Fruit fly (Drosophila melanogaster) whole organism, embryonic: ENCODE results near the gene Veneno.

Source experiments
- CG10366 ChIP-seq: fragments of 200-800 bp; sonication (Bioruptor generic); IDR thresholded peaks from 2 replicates; pipeline ENCODE4 v1.3.6; 2022; ENCODE audit warnings: missing biosample characterization, missing genetic modification characterization
- CG11696 ChIP-seq: fragments of 200-800 bp; sonication (Bioruptor generic); IDR thresholded peaks from 2 replicates; pipeline ENCODE4 v1.3.6; 2022; ENCODE audit warnings: missing biosample characterization, missing genetic modification characterization
- CG12104 ChIP-seq: fragments of 200-800 bp; sonication (Bioruptor generic); optimal IDR thresholded peaks from 3 replicates; lab custom pipeline; 2016; ENCODE audit warnings: missing biosample characterization, missing genetic modification characterization
- CG13123 ChIP-seq: fragments of 200-800 bp; sonication (Bioruptor generic); optimal IDR thresholded peaks from 2 replicates; lab custom pipeline; 2016; ENCODE audit warnings: missing biosample characterization, missing genetic modification characterization
- CG13894 ChIP-seq: fragments of 200-800 bp; sonication (Bioruptor generic); optimal IDR thresholded peaks from 3 replicates; lab custom pipeline; 2018; ENCODE audit warnings: missing biosample characterization, mild to moderate bottlenecking, missing genetic modification characterization, moderate library complexity
- CG15479 ChIP-seq: fragments of 200-800 bp; sonication (Bioruptor generic); optimal IDR thresholded peaks from 3 replicates; lab custom pipeline; 2019; ENCODE audit warnings: missing biosample characterization, mild to moderate bottlenecking, missing genetic modification characterization, moderate library complexity
- CG17568 ChIP-seq: fragments of 200-800 bp; sonication (Bioruptor generic); optimal IDR thresholded peaks from 2 replicates; lab custom pipeline; 2018; ENCODE audit warnings: missing biosample characterization, mild to moderate bottlenecking, missing genetic modification characterization, moderate library complexity
- CG18262 ChIP-seq: fragments of 200-800 bp; optimal IDR thresholded peaks from 3 replicates; lab custom pipeline; 2019; ENCODE audit warnings: missing biosample characterization, mild to moderate bottlenecking, missing genetic modification characterization, moderate library complexity
- CG18599 ChIP-seq: fragments of 200-800 bp; sonication (Bioruptor generic); optimal IDR thresholded peaks from 3 replicates; lab custom pipeline; 2017; ENCODE audit warnings: missing biosample characterization, missing genetic modification characterization, mild to moderate bottlenecking, moderate library complexity, missing genetic modification reagents
- CG2120 ChIP-seq: fragments of 200-800 bp; sonication (Bioruptor generic); optimal IDR thresholded peaks from 3 replicates; lab custom pipeline; 2016; ENCODE audit warnings: missing biosample characterization, missing genetic modification characterization
- CG2129 ChIP-seq: fragments of 200-800 bp; sonication (Bioruptor generic); IDR thresholded peaks from 2 replicates; pipeline ENCODE4 v1.3.6; 2022; ENCODE audit warnings: missing biosample characterization, missing genetic modification characterization; ENCODE audit not compliant: partially characterized antibody
- CG2199 ChIP-seq: fragments of 200-800 bp; sonication (Bioruptor generic); IDR thresholded peaks from 3 replicates; pipeline ENCODE4 v1.3.6; 2022; ENCODE audit warnings: missing biosample characterization, missing genetic modification characterization
- CG33213 ChIP-seq: fragments of 200-800 bp; sonication (Bioruptor generic); optimal IDR thresholded peaks from 3 replicates; lab custom pipeline; 2016; ENCODE audit warnings: missing biosample characterization, missing genetic modification characterization
- CG3407 ChIP-seq: fragments of 200-800 bp; sonication (Bioruptor generic); optimal IDR thresholded peaks from 2 replicates; lab custom pipeline; 2018; ENCODE audit warnings: missing biosample characterization, mild to moderate bottlenecking, missing genetic modification characterization
- CG34224 ChIP-seq: fragments of 200-800 bp; sonication (Bioruptor generic); IDR thresholded peaks from 3 replicates; pipeline ENCODE4 v1.3.6; 2022; ENCODE audit warnings: missing biosample characterization, missing genetic modification characterization; ENCODE audit not compliant: partially characterized antibody
- CG3838 ChIP-seq: fragments of 200-800 bp; sonication (Bioruptor generic); optimal IDR thresholded peaks from 3 replicates; lab custom pipeline; 2016; ENCODE audit warnings: missing biosample characterization, missing genetic modification characterization
- CG3847 ChIP-seq: fragments of 200-800 bp; sonication (Bioruptor generic); IDR thresholded peaks from 2 replicates; pipeline ENCODE4 v1.3.6; 2022; ENCODE audit warnings: missing biosample characterization, missing genetic modification characterization
- CG42726 ChIP-seq: fragments of 200-800 bp; sonication (Bioruptor generic); IDR thresholded peaks from 2 replicates; pipeline ENCODE4 v1.3.6; 2022; ENCODE audit warnings: missing biosample characterization, missing genetic modification characterization; ENCODE audit not compliant: partially characterized antibody
- CG6765 ChIP-seq: fragments of 200-800 bp; sonication (Bioruptor generic); optimal IDR thresholded peaks from 3 replicates; lab custom pipeline; 2017; ENCODE audit warnings: missing biosample characterization, mild to moderate bottlenecking, missing genetic modification characterization
- Dll ChIP-seq: fragments of 200-800 bp; sonication (Bioruptor generic); IDR thresholded peaks from 4 replicates; pipeline ENCODE4 v1.3.6; 2022; ENCODE audit warnings: missing biosample characterization, missing genetic modification characterization; ENCODE audit not compliant: partially characterized antibody
- Fer3 ChIP-seq: fragments of 200-800 bp; sonication (Bioruptor generic); optimal IDR thresholded peaks from 2 replicates; lab custom pipeline; 2018; ENCODE audit warnings: missing biosample characterization, mild to moderate bottlenecking, missing genetic modification characterization, moderate library complexity
- GATAe ChIP-seq: fragments of 200-800 bp; sonication (Bioruptor generic); conservative IDR thresholded peaks from 2 replicates; pipeline ENCODE4 v1.3.6; 2022; ENCODE audit warnings: missing biosample characterization, missing genetic modification characterization
- HHEX ChIP-seq: fragments of 200-800 bp; sonication (Bioruptor generic); optimal IDR thresholded peaks from 3 replicates; lab custom pipeline; 2017; ENCODE audit warnings: missing biosample characterization, mild to moderate bottlenecking, missing genetic modification characterization, missing genetic modification reagents
- Hr78 ChIP-seq, 2 experiments: fragments of 200-800 bp in 1 of 2; fragments of >200 bp in 1 of 2; sonication (Bioruptor generic) in 1 of 2; optimal IDR thresholded peaks; 2 replicates each; lab custom pipeline; 2017 to 2019; ENCODE audit warnings: missing biosample characterization in 2 of 2, missing genetic modification characterization in 2 of 2, mild to moderate bottlenecking in 1 of 2, moderate library complexity in 1 of 2
- MESR4 ChIP-seq: fragments of 200-800 bp; sonication (Bioruptor generic); optimal IDR thresholded peaks from 2 replicates; lab custom pipeline; 2018; ENCODE audit warnings: missing biosample characterization, mild to moderate bottlenecking, missing genetic modification characterization, moderate library complexity
- MTF-1 ChIP-seq: fragments of 200-800 bp; sonication (Bioruptor generic); optimal IDR thresholded peaks from 2 replicates; lab custom pipeline; 2018; ENCODE audit warnings: missing biosample characterization, mild to moderate bottlenecking, missing genetic modification characterization, borderline replicate concordance
- Myb ChIP-seq: fragments of 200-800 bp; sonication (Bioruptor generic); optimal IDR thresholded peaks from 2 replicates; lab custom pipeline; 2016; ENCODE audit warnings: missing biosample characterization, missing genetic modification characterization
- Ravus ChIP-seq: fragments of 200-800 bp; sonication (Bioruptor generic); IDR thresholded peaks from 2 replicates; pipeline ENCODE4 v1.3.6; 2022; ENCODE audit warnings: missing biosample characterization, missing genetic modification characterization
- Side ChIP-seq: fragments of 200-800 bp; sonication (Bioruptor generic); optimal IDR thresholded peaks from 2 replicates; lab custom pipeline; 2016; ENCODE audit warnings: missing biosample characterization, missing genetic modification characterization
- Xbp1 ChIP-seq: fragments of 200-800 bp; sonication (Bioruptor generic); optimal IDR thresholded peaks from 3 replicates; lab custom pipeline; 2016; ENCODE audit warnings: missing biosample characterization, mild to moderate bottlenecking, missing genetic modification characterization
- esg ChIP-seq: fragments of 200-800 bp; sonication (Bioruptor generic); conservative IDR thresholded peaks from 2 replicates; pipeline ENCODE4 v1.3.6; 2022; ENCODE audit warnings: missing biosample characterization, missing genetic modification characterization
- ewg ChIP-seq: fragments of 200-800 bp; sonication (Bioruptor generic); optimal IDR thresholded peaks from 3 replicates; lab custom pipeline; 2017; ENCODE audit warnings: mild to moderate bottlenecking, missing biosample characterization, missing genetic modification reagents, missing genetic modification characterization
- fu2 ChIP-seq: fragments of 200-800 bp; sonication (Bioruptor generic); optimal IDR thresholded peaks from 2 replicates; lab custom pipeline; 2016; ENCODE audit warnings: missing biosample characterization, missing genetic modification characterization
- grn ChIP-seq: fragments of 200-800 bp; sonication (Bioruptor generic); optimal IDR thresholded peaks from 3 replicates; lab custom pipeline; 2017; ENCODE audit warnings: missing biosample characterization, missing genetic modification characterization
- hbn ChIP-seq: fragments of 200-800 bp; sonication (Bioruptor generic); IDR thresholded peaks from 2 replicates; pipeline ENCODE4 v1.3.6; 2022; ENCODE audit warnings: missing biosample characterization, missing genetic modification characterization; ENCODE audit not compliant: partially characterized antibody
- inv ChIP-seq: fragments of 200-800 bp; sonication (Bioruptor generic); IDR thresholded peaks from 2 replicates; pipeline ENCODE4 v1.3.6; 2022; ENCODE audit warnings: missing biosample characterization, missing genetic modification characterization; ENCODE audit not compliant: partially characterized antibody
- maf-S ChIP-seq: fragments of 200-800 bp; sonication (Bioruptor generic); optimal IDR thresholded peaks from 2 replicates; lab custom pipeline; 2016; ENCODE audit warnings: missing biosample characterization, missing genetic modification characterization
- mirr ChIP-seq: fragments of 200-800 bp; sonication (Bioruptor generic); optimal IDR thresholded peaks from 3 replicates; lab custom pipeline; 2018; ENCODE audit warnings: missing biosample characterization, mild to moderate bottlenecking, missing genetic modification characterization
- peb ChIP-seq: fragments of 200-800 bp; sonication (Bioruptor generic); IDR thresholded peaks from 2 replicates; pipeline ENCODE4 v1.3.6; 2022; ENCODE audit warnings: missing biosample characterization, missing genetic modification characterization
- pzg ChIP-seq: fragments of 200-800 bp; sonication (Bioruptor generic); optimal IDR thresholded peaks from 3 replicates; lab custom pipeline; 2018; ENCODE audit warnings: missing biosample characterization, mild to moderate bottlenecking, missing genetic modification characterization, moderate library complexity
- sd ChIP-seq: fragments of 200-800 bp; sonication (Bioruptor generic); optimal IDR thresholded peaks from 3 replicates; lab custom pipeline; 2018; ENCODE audit warnings: missing biosample characterization, mild to moderate bottlenecking, missing genetic modification characterization, moderate library complexity
- seq ChIP-seq: fragments of 200-800 bp; sonication (Bioruptor generic); IDR thresholded peaks from 2 replicates; pipeline ENCODE4 v1.3.6; 2022; ENCODE audit warnings: missing biosample characterization, missing genetic modification characterization
- sna ChIP-seq: fragments of 200-800 bp; sonication (Bioruptor generic); IDR thresholded peaks from 2 replicates; pipeline ENCODE4 v1.3.6; 2022; ENCODE audit warnings: missing biosample characterization, missing genetic modification characterization; ENCODE audit not compliant: partially characterized antibody
- sug ChIP-seq: fragments of 200-800 bp; optimal IDR thresholded peaks from 2 replicates; lab custom pipeline; 2019; ENCODE audit warnings: missing biosample characterization, mild to moderate bottlenecking, missing genetic modification characterization, moderate library complexity
- ttk ChIP-seq: fragments of 200-800 bp; sonication (Bioruptor generic); IDR thresholded peaks from 2 replicates; pipeline ENCODE4 v2.1.2; 2022; ENCODE audit warnings: missing biosample characterization, missing genetic modification characterization
- wor ChIP-seq: fragments of 200-800 bp; sonication (Bioruptor generic); IDR thresholded peaks from 2 replicates; pipeline ENCODE4 v1.3.6; 2022; ENCODE audit warnings: missing biosample characterization, missing genetic modification characterization

Gene Veneno

dm6 chr3R:8317215-8317614 is 45.1 kb downstream of the Veneno start, which contains the start of gene Ctr1B:
Ctr1B (plus strand) TSS chr3R:8317612.
- no peak for TF ChIP-seq hbn
- peak; percentile 81 for TF ChIP-seq sug
- peak; percentile 46 for TF ChIP-seq CG15479 (GFP tag; lab: Kevin White, UChicago)
- 0 out of 2 replicates have a peak, but pooled peaks have one; percentile 15 for TF ChIP-seq sna
- TF ChIP-seq seq (GFP tag; lab: Robert Waterston, UW), result no peak
- peak; percentile 61 for TF ChIP-seq GATAe (GFP tag; lab: Robert Waterston, UW)
- no peak for TF ChIP-seq CG12104 (GFP tag; lab: Kevin White, UChicago)
- TF ChIP-seq CG18262 (tag; lab: Kevin White, UChicago), result no peak
- peak in 1 of 2 experiments; percentile 72 for TF ChIP-seq Hr78 (GFP tag; optimal IDR thresholded peaks at IDR 0.05; lab: Kevin White, UChicago)
- 0 out of 3 replicates have a peak, but pooled peaks have one; percentile 28 for TF ChIP-seq CG2199 (GFP tag; lab: Robert Waterston, UW)
- peak; percentile 92 for TF ChIP-seq grn (GFP tag; lab: Kevin White, UChicago)
- TF ChIP-seq Side (GFP tag; lab: Kevin White, UChicago), result no peak
- TF ChIP-seq mirr (GFP tag; lab: Kevin White, UChicago), result peak; percentile 13
- no peak for TF ChIP-seq esg (GFP tag; lab: Robert Waterston, UW)
- TF ChIP-seq, all 482 proteins: peak for 8

DNA sequence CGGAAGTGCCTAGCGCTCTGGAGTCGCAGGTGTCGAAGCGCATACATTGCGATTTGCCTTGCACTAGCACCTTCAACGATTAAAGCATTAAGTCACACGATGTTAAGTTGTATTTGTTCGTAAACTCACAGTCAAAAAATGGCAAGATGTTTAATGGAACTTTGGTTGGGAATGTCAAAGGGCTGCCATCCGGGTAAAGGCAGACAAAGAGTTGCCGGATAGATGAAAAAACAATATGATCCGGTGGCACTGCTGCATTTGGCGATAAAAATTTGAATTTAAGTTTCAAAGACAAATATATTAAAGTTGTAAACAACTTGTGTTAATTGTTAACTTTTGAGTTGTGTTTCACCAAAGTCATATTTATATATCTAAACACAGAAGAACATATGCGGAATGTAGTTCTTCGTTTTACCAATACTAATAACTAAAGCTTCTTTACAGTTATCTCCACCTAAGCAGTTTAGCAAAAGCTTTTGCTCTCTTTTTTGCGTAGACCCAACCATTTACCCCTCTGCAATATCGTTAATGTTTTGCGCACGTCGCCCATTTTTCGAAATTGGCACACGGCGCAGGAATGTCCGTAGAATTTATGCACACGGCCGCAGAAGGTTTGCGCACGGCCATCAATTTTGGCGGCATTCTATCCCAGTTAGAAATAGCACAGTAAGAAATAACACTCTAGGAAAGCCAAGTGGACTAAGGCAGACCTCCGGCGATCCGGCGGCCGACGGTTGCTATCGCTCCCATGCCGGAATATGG is 45.8 kb downstream of the Veneno start, which contains the start of gene Coq2:
Gene Coq2, minus strand, starts transcription at position 200 of the 762 bp plus-strand sequence.
- TF ChIP-seq Myb (GFP tag; lab: Kevin White, UChicago), result peak; percentile 88
- TF ChIP-seq HHEX (GFP tag; lab: Kevin White, UChicago), result no peak
- TF ChIP-seq peb (GFP tag; lab: Robert Waterston, UW), result no peak
- TF ChIP-seq CG3838 (GFP tag; lab: Kevin White, UChicago), result no peak
- TF ChIP-seq MESR4 (GFP tag; lab: Kevin White, UChicago), result peak; percentile 52
- no peak for TF ChIP-seq CG2129 (GFP tag; lab: Robert Waterston, UW)
- TF ChIP-seq CG34224 (GFP tag; lab: Robert Waterston, UW), result 0 out of 3 replicates have a peak, but pooled peaks have one; percentile 8
- TF ChIP-seq inv (GFP tag; lab: Robert Waterston, UW), result no peak
- TF ChIP-seq Ravus (GFP tag; lab: Robert Waterston, UW), result no peak
- no peak for TF ChIP-seq ttk (GFP tag; lab: Robert Waterston, UW)
- TF ChIP-seq CG18599 (GFP tag; lab: Kevin White, UChicago), result no peak
- peak; percentile 2 for TF ChIP-seq Xbp1
- TF ChIP-seq wor, result no peak
- TF ChIP-seq maf-S, result no peak
- no peak for TF ChIP-seq CG42726 (GFP tag; lab: Robert Waterston, UW)
- TF ChIP-seq CG11696 (GFP tag; lab: Robert Waterston, UW), result no peak
- peak; percentile 25 for TF ChIP-seq CG2120
- peak; percentile 38 for TF ChIP-seq ewg (GFP tag; lab: Kevin White, UChicago)
- no peak for TF ChIP-seq CG10366 (GFP tag; lab: Robert Waterston, UW)
- TF ChIP-seq CG12104 (GFP tag; lab: Kevin White, UChicago), result no peak
- no peak for TF ChIP-seq Fer3 (tag; lab: Kevin White, UChicago)
- TF ChIP-seq CG6765 (GFP tag; lab: Kevin White, UChicago), result no peak
- TF ChIP-seq esg (GFP tag; lab: Robert Waterston, UW), result no peak
- peak; percentile 74 for TF ChIP-seq pzg (GFP tag; lab: Kevin White, UChicago)
- no peak for TF ChIP-seq Hr78 (GFP tag; optimal IDR thresholded peaks at IDR 0.05; lab: Kevin White, UChicago)
- peak; percentile 92 for TF ChIP-seq sd
- TF ChIP-seq CG13123, result no peak
- TF ChIP-seq CG13894 (tag; lab: Kevin White, UChicago), result no peak
- peak; percentile 77 for TF ChIP-seq CG3847
- no peak for TF ChIP-seq Dll (GFP tag; lab: Robert Waterston, UW)
- TF ChIP-seq MTF-1 (GFP tag; lab: Kevin White, UChicago), result peak; percentile 100
- TF ChIP-seq CG33213 (GFP tag; lab: Kevin White, UChicago), result peak; percentile 21
- no peak for TF ChIP-seq CG3407
- no peak for TF ChIP-seq CG17568 (GFP tag; lab: Kevin White, UChicago)
- no peak for TF ChIP-seq CG15479 (GFP tag; lab: Kevin White, UChicago)
- TF ChIP-seq fu2 (GFP tag; lab: Kevin White, UChicago), result no peak
